Fruit fly (Drosophila melanogaster) whole organism, pupa: ENCODE results near the gene Prx2.

Experiments
- CG10348 ChIP-seq: fragments of 200-800 bp; sonication (Bioruptor generic); IDR thresholded peaks from 2 replicates; pipeline ENCODE4 v1.3.6; 2022; ENCODE audit warnings: missing biosample characterization, missing genetic modification characterization
- CG12605 ChIP-seq: fragments of 200-800 bp; sonication (Bioruptor generic); IDR thresholded peaks from 2 replicates; pipeline ENCODE4 v1.3.6; 2022; ENCODE audit warnings: missing biosample characterization, missing genetic modification characterization
- CG13204 ChIP-seq: fragments of 200-800 bp; sonication (Bioruptor generic); optimal IDR thresholded peaks from 2 replicates; lab custom pipeline; 2018; ENCODE audit warnings: missing biosample characterization, mild to moderate bottlenecking, missing genetic modification characterization, moderate library complexity
- CG14655 ChIP-seq: fragments of 200-800 bp; sonication (Bioruptor generic); optimal IDR thresholded peaks from 3 replicates; lab custom pipeline; 2017; ENCODE audit warnings: mild to moderate bottlenecking, missing biosample characterization, missing genetic modification reagents, missing genetic modification characterization
- CG15710 ChIP-seq: fragments of 200-800 bp; sonication (Bioruptor generic); optimal IDR thresholded peaks from 2 replicates; lab custom pipeline; 2018; ENCODE audit warnings: missing biosample characterization, mild to moderate bottlenecking, missing genetic modification characterization, moderate library complexity
- CG17806 ChIP-seq: fragments of 200-800 bp; sonication (Bioruptor generic); optimal IDR thresholded peaks from 2 replicates; lab custom pipeline; 2018; ENCODE audit warnings: missing biosample characterization, mild to moderate bottlenecking, missing genetic modification characterization, moderate library complexity
- CG32121 ChIP-seq: fragments of 200-800 bp; sonication (Bioruptor generic); IDR thresholded peaks from 2 replicates; pipeline ENCODE4 v1.3.6; 2022; ENCODE audit warnings: missing biosample characterization, missing genetic modification characterization
- CG34367 ChIP-seq: fragments of 200-800 bp; sonication (Bioruptor generic); optimal IDR thresholded peaks from 2 replicates; lab custom pipeline; 2018; ENCODE audit warnings: missing biosample characterization, mild to moderate bottlenecking, missing genetic modification characterization
- CG4496 ChIP-seq: fragments of 200-800 bp; sonication (Bioruptor generic); IDR thresholded peaks from 3 replicates; pipeline ENCODE4 v1.3.6; 2022; ENCODE audit warnings: missing biosample characterization, missing genetic modification characterization
- CG8159 ChIP-seq: fragments of 200-800 bp; sonication (Bioruptor generic); optimal IDR thresholded peaks from 3 replicates; lab custom pipeline; 2018; ENCODE audit warnings: missing biosample characterization, mild to moderate bottlenecking, missing genetic modification characterization, moderate library complexity
- CG8301 ChIP-seq: fragments of 200-800 bp; sonication (Bioruptor generic); optimal IDR thresholded peaks from 2 replicates; lab custom pipeline; 2018; ENCODE audit warnings: missing biosample characterization, mild to moderate bottlenecking, missing genetic modification characterization
- CG9948 ChIP-seq: fragments of 200-800 bp; sonication (Bioruptor generic); optimal IDR thresholded peaks from 2 replicates; lab custom pipeline; 2018; ENCODE audit warnings: missing biosample characterization, mild to moderate bottlenecking, missing genetic modification characterization, moderate library complexity
- D1 ChIP-seq: fragments of 200-800 bp; sonication (Bioruptor generic); optimal IDR thresholded peaks from 2 replicates; lab custom pipeline; 2018; ENCODE audit warnings: missing biosample characterization, mild to moderate bottlenecking, missing genetic modification characterization, moderate library complexity
- EcR ChIP-seq: fragments of 200-800 bp; sonication (Bioruptor generic); optimal IDR thresholded peaks from 3 replicates; lab custom pipeline; 2019; ENCODE audit warnings: missing biosample characterization, missing genetic modification characterization, mild to moderate bottlenecking, moderate library complexity, missing genetic modification reagents
- Ets98B ChIP-seq: fragments of 200-800 bp; sonication (Bioruptor generic); IDR thresholded peaks from 2 replicates; pipeline ENCODE4 v1.3.6; 2022; ENCODE audit warnings: missing biosample characterization, missing genetic modification characterization
- Pif1A ChIP-seq: fragments of 200-800 bp; sonication (Bioruptor generic); optimal IDR thresholded peaks from 3 replicates; lab custom pipeline; 2016; ENCODE audit warnings: missing biosample characterization, missing genetic modification characterization
- Pif1B ChIP-seq: fragments of 200-800 bp; sonication (Bioruptor generic); optimal IDR thresholded peaks from 3 replicates; lab custom pipeline; 2016; ENCODE audit warnings: missing biosample characterization, missing genetic modification characterization
- Snoo ChIP-seq: fragments of 200-800 bp; sonication (Bioruptor generic); optimal IDR thresholded peaks from 3 replicates; lab custom pipeline; 2017; ENCODE audit warnings: missing biosample characterization, mild to moderate bottlenecking, missing genetic modification characterization, inconsistent platforms
- fd96Ca ChIP-seq: fragments of 200-800 bp; sonication (Bioruptor generic); IDR thresholded peaks from 3 replicates; pipeline ENCODE4 v1.3.6; 2022; ENCODE audit warnings: missing biosample characterization, missing genetic modification characterization
- gl ChIP-seq: fragments of 200-800 bp; sonication (Bioruptor generic); optimal IDR thresholded peaks from 2 replicates; lab custom pipeline; 2018; ENCODE audit warnings: missing biosample characterization, mild to moderate bottlenecking, missing genetic modification characterization
- rn ChIP-seq: fragments of 200-800 bp; sonication (Bioruptor generic); IDR thresholded peaks from 2 replicates; pipeline ENCODE4 v1.3.6; 2022; ENCODE audit warnings: missing biosample characterization, missing genetic modification characterization

Prx2 gene

dm6 chrX:13374154-13374536 lies 44.5 kb downstream of the Prx2 start:
- TF ChIP-seq Ets98B (GFP tag; lab: Robert Waterston, UW): no peak
- no peak for TF ChIP-seq gl (tag; lab: Kevin White, UChicago)
- no peak for TF ChIP-seq D1
- no peak for TF ChIP-seq CG32121 (GFP tag; lab: Robert Waterston, UW)
- TF ChIP-seq EcR: no peak
- no peak for TF ChIP-seq CG9948
- TF ChIP-seq CG4496 (GFP tag; lab: Robert Waterston, UW): no peak
- no peak for TF ChIP-seq CG10348
- TF ChIP-seq Pif1A (GFP tag; lab: Kevin White, UChicago): no peak
- TF ChIP-seq CG34367 (tag; lab: Kevin White, UChicago): no peak
- TF ChIP-seq CG17806 (tag; lab: Kevin White, UChicago): no peak
- no peak for TF ChIP-seq Snoo (tag; lab: Kevin White, UChicago)

- TF ChIP-seq Ets98B (GFP tag; lab: Robert Waterston, UW) (no peak), CG17806 (tag; lab: Kevin White, UChicago) (no peak), CG32121 (GFP tag; lab: Robert Waterston, UW) (no peak)
- TF ChIP-seq, all 21 proteins: peak for 0
Measured at dm6 chrX:13374979-13375378, 45.4 kb downstream of the Prx2 start.

dm6 chrX:13375489-13375997 lies 45.9 kb downstream of the Prx2 start:
- peak; percentile 85 for TF ChIP-seq EcR
- TF ChIP-seq CG4496 (GFP tag; lab: Robert Waterston, UW): no peak
- TF ChIP-seq, all 21 proteins: peak for 1

DNA sequence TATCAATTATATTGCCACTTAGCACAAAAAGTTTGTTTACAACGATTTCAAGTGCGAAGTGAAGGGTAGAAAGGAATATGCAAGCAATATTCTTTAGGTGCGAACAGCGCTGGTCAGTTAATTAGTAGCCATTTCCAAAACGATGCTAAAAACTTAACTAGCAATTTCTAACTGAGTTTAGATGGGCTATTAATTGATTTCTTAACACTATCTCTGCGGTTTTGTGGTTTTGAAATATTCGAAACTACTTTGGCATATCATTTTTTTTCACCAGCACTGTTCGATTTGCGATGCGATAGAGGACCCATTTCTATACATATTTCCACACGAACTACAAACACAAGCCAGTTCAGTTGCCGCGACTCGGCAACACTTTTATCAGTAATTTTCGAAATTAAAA lies 46.9 kb downstream of the Prx2 start:
- peak; percentile 60 for TF ChIP-seq CG14655
- peak; percentile 47; the same call in 1 of the 2 replicates for TF ChIP-seq CG32121 (GFP tag; lab: Robert Waterston, UW)
- TF ChIP-seq Pif1A (GFP tag; lab: Kevin White, UChicago): peak; percentile 48
- TF ChIP-seq CG4496 (GFP tag; lab: Robert Waterston, UW): peak; percentile 80
- no peak for TF ChIP-seq EcR
- peak; percentile 55 for TF ChIP-seq CG9948
- peak; percentile 13 for TF ChIP-seq gl (tag; lab: Kevin White, UChicago)
- no peak for TF ChIP-seq rn (GFP tag; lab: Robert Waterston, UW)
- TF ChIP-seq CG8301: peak; percentile 52
- TF ChIP-seq Ets98B (GFP tag; lab: Robert Waterston, UW): peak; percentile 65
- peak; percentile 24 for TF ChIP-seq D1
- TF ChIP-seq CG8159: peak; percentile 51
- peak; percentile 49 for TF ChIP-seq CG15710 (tag; lab: Kevin White, UChicago)
- TF ChIP-seq CG34367 (tag; lab: Kevin White, UChicago): peak; percentile 42
- peak; percentile 51; the same call in 1 of the 2 replicates for TF ChIP-seq CG12605 (GFP tag; lab: Robert Waterston, UW)
- peak; percentile 33 for TF ChIP-seq Pif1B
- peak; percentile 75; the same call in 2 of the 3 replicates for TF ChIP-seq fd96Ca (GFP tag; lab: Robert Waterston, UW)
- TF ChIP-seq Snoo (tag; lab: Kevin White, UChicago): peak; percentile 14
- no peak for TF ChIP-seq CG13204 (GFP tag; lab: Kevin White, UChicago)
- TF ChIP-seq CG10348: no peak
- TF ChIP-seq CG17806 (tag; lab: Kevin White, UChicago): peak; percentile 64
